Fruit fly (Drosophila melanogaster) whole organism: Measurements from ENCODE around the gene SkpE.

Experiments used
- CG8478 ChIP-seq: fragments of >200 bp; optimal IDR thresholded peaks from 2 replicates; lab custom pipeline; 2018; ENCODE audit warnings: inconsistent platforms
- Dll ChIP-seq: fragments of >200 bp; optimal IDR thresholded peaks from 2 replicates; lab custom pipeline; 2017
- EcR ChIP-seq, 2 experiments: fragments of >200 bp; optimal IDR thresholded peaks; 2 replicates each; lab custom pipeline; 2017; ENCODE audit warnings: missing biosample characterization in 2 of 2, missing genetic modification characterization in 2 of 2, missing genetic modification reagents in 2 of 2
- pan ChIP-seq: fragments of >200 bp; optimal IDR thresholded peaks from 2 replicates; lab custom pipeline; 2017
- psq ChIP-seq: fragments of >200 bp; optimal IDR thresholded peaks from 2 replicates; lab custom pipeline; 2017
- usp ChIP-seq: fragments of >200 bp; optimal IDR thresholded peaks from 2 replicates; lab custom pipeline; 2017; ENCODE audit warnings: missing biosample characterization, missing genetic modification characterization, mixed read lengths

SkpE gene

DNA sequence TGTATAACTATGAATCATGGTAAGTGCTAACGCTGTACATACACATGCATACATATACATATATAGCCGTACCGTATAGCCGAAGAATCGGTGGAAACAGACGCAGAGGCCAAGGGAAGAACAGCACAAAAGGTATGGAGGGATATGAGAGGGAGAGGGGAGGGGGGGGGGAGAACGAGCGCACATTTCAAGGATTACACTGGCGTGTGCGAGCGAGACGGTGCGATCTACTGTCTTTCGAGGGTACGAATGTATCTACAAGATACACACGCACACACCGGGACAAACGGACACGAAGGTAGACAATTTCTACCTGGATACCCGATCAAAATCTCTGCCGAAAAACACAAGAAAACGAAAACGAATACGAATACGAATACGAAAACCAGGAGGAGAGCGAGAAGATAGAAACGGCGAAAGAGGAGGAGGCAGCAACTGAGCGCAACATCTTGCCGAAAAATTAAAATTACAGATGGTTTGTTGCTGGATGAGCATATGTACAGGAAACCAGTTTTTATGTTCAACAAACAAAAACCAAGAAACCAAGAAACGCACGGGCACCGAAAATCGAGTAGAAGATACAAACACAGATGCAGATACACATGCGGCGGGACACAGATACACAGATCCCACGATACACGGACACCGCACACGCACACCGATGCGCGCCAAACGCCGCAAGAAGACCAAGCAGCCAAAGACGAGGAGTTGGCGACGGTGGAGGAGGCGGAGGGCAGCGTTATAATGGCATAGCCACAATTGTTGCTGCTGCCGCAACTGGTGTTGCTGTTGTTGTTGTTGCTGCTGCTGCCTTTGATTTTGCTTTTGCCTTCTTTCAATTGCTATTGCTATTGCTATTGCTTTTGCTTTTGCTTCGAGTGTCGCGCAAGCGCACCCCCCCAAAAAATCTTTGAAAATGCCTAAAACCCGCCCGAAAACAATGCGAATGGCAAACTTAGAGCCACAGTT is 49.9 kb downstream of the SkpE start:
- TF ChIP-seq Dll (lab: Kevin White, UChicago) (no peak), EcR (GFP tag; optimal IDR thresholded peaks at IDR 0.05; lab: Kevin White, UChicago) (no peak), usp (GFP tag; lab: Kevin White, UChicago) (no peak), psq (lab: Kevin White, UChicago) (no peak), CG8478 (no peak), pan (lab: Kevin White, UChicago) (no peak)
